Worm (Caenorhabditis elegans) whole organism, young adult: ENCODE measurements around the gene F17C11.12.

Source experiments
- F55B11.4 ChIP-seq: sonication (generic microtip); optimal IDR thresholded peaks from 2 replicates; lab custom pipeline; 2016; ENCODE audit warnings: missing compliant biosample characterization, missing genetic modification characterization, borderline replicate concordance; ENCODE audit not compliant: insufficient read depth
- lin-40 ChIP-seq: sonication (generic microtip); optimal IDR thresholded peaks from 2 replicates; lab custom pipeline; 2016; ENCODE audit warnings: missing genetic modification characterization, mild to moderate bottlenecking, missing compliant biosample characterization, missing genotype, missing genetic modification reagents
- nfya-1 ChIP-seq: sonication (generic microtip); optimal IDR thresholded peaks from 2 replicates; lab custom pipeline; 2017; ENCODE audit warnings: antibody characterized with exemption, missing compliant biosample characterization, missing genetic modification characterization, borderline replicate concordance; ENCODE audit not compliant: insufficient read depth
- nhr-179 ChIP-seq: sonication (generic microtip); optimal IDR thresholded peaks from 2 replicates; lab custom pipeline; 2016; ENCODE audit warnings: mild to moderate bottlenecking, missing genetic modification characterization, missing compliant biosample characterization
- unc-62 ChIP-seq: fragments of 150-350 bp; optimal IDR thresholded peaks from 2 replicates; lab custom pipeline; 2014; ENCODE audit warnings: missing biosample characterization, missing genetic modification reagents, missing genetic modification characterization

- TF ChIP-seq nhr-179 (tag; lab: Kevin White, UChicago), result no peak
- no peak for TF ChIP-seq unc-62 (GFP tag; lab: Kevin White, UChicago)
- TF ChIP-seq F55B11.4 (tag; lab: Kevin White, UChicago), result no peak
- TF ChIP-seq nfya-1 (tag; lab: Kevin White, UChicago), result no peak
- TF ChIP-seq lin-40 (tag; lab: Kevin White, UChicago), result no peak
These were observed 33.4 kb upstream of the F17C11.12 start, which contains the start of gene F17C11.22 for ce11 chrV:10970070-10970469.
